Worm (Caenorhabditis elegans) whole organism, L3 larva: Measurements from ENCODE around the gene hpo-15.
A peak's percentile ranks its signal among the peaks of the same experiment; 100 is the strongest.

Source experiments
- R02D3.7 ChIP-seq: fragments of 150-350 bp; optimal IDR thresholded peaks from 2 replicates; lab custom pipeline; 2014; ENCODE audit warnings: missing biosample characterization, missing genetic modification characterization
- ZK546.5 ChIP-seq: sonication (generic microtip); optimal IDR thresholded peaks from 2 replicates; lab custom pipeline; 2017; ENCODE audit warnings: missing biosample characterization, missing genetic modification characterization
- ama-1 ChIP-seq: fragments of 150-350 bp; optimal IDR thresholded peaks from 2 replicates; lab custom pipeline; 2018
- ceh-82 ChIP-seq: fragments of 150-350 bp; optimal IDR thresholded peaks from 2 replicates; lab custom pipeline; 2014; ENCODE audit warnings: missing biosample characterization, missing genetic modification characterization
- elt-1 ChIP-seq: fragments of 150-350 bp; optimal IDR thresholded peaks from 2 replicates; lab custom pipeline; 2014; ENCODE audit warnings: missing biosample characterization, missing genetic modification characterization
- elt-2 ChIP-seq: sonication (generic microtip); optimal IDR thresholded peaks from 2 replicates; lab custom pipeline; 2016; ENCODE audit warnings: missing genetic modification reagents, mild to moderate bottlenecking, missing genetic modification characterization, missing compliant biosample characterization
- elt-3 ChIP-seq, 3 experiments: fragments of 150-350 bp in 1 of 3; sonication (generic microtip) in 2 of 3; optimal IDR thresholded peaks; 2 replicates in 2 of 3; 4 replicates in 1 of 3; lab custom pipeline; 2014 to 2017; ENCODE audit warnings: missing biosample characterization in 3 of 3, missing genetic modification characterization in 3 of 3
- eor-1 ChIP-seq, 2 experiments: fragments of 150-350 bp; optimal IDR thresholded peaks; 2 replicates each; lab custom pipeline; 2014 to 2018; ENCODE audit warnings: missing biosample characterization in 2 of 2, missing genetic modification characterization in 2 of 2
- fos-1 ChIP-seq: fragments of 150-350 bp; optimal IDR thresholded peaks from 2 replicates; lab custom pipeline; 2014; ENCODE audit warnings: missing biosample characterization, missing genetic modification characterization
- jun-1 ChIP-seq: fragments of 150-350 bp; optimal IDR thresholded peaks from 2 replicates; lab custom pipeline; 2014; ENCODE audit warnings: missing biosample characterization, missing genetic modification reagents, missing genetic modification characterization
- lin-15B ChIP-seq: fragments of 150-350 bp; optimal IDR thresholded peaks from 2 replicates; lab custom pipeline; 2014; ENCODE audit warnings: missing biosample characterization, missing genetic modification characterization
- lin-39 ChIP-seq: fragments of 150-350 bp; optimal IDR thresholded peaks from 2 replicates; lab custom pipeline; 2018; ENCODE audit warnings: missing biosample characterization, missing genetic modification reagents, missing genetic modification characterization
- lsy-12 ChIP-seq: sonication (generic microtip); optimal IDR thresholded peaks from 2 replicates; lab custom pipeline; 2016; ENCODE audit warnings: mild to moderate bottlenecking, missing genetic modification characterization, missing compliant biosample characterization
- nhr-23 ChIP-seq: fragments of 150-350 bp; optimal IDR thresholded peaks from 2 replicates; lab custom pipeline; 2014; ENCODE audit warnings: missing biosample characterization, missing genetic modification reagents, missing genetic modification characterization
- nhr-237 ChIP-seq: fragments of 150-350 bp; optimal IDR thresholded peaks from 2 replicates; lab custom pipeline; 2014; ENCODE audit warnings: missing biosample characterization, missing genetic modification characterization
- nhr-25 ChIP-seq: sonication (generic microtip); optimal IDR thresholded peaks from 2 replicates; lab custom pipeline; 2017; ENCODE audit warnings: missing biosample characterization, missing genetic modification characterization
- nhr-28 ChIP-seq: fragments of 150-350 bp; optimal IDR thresholded peaks from 2 replicates; lab custom pipeline; 2014; ENCODE audit warnings: missing biosample characterization, missing genetic modification characterization
- nhr-76 ChIP-seq: fragments of 150-350 bp; sonication (generic microtip); optimal IDR thresholded peaks from 5 replicates; lab custom pipeline; 2014; ENCODE audit warnings: missing biosample characterization, missing genetic modification characterization
- nhr-77 ChIP-seq: fragments of 150-350 bp; optimal IDR thresholded peaks from 2 replicates; lab custom pipeline; 2014; ENCODE audit warnings: missing biosample characterization, missing genetic modification characterization
- pha-4 ChIP-seq: fragments of 150-350 bp; optimal IDR thresholded peaks from 2 replicates; lab custom pipeline; 2014; ENCODE audit warnings: missing biosample characterization, missing genetic modification reagents, missing genetic modification characterization
- pqm-1 ChIP-seq: fragments of 150-350 bp; optimal IDR thresholded peaks from 2 replicates; lab custom pipeline; 2017; ENCODE audit warnings: missing biosample characterization, missing genetic modification characterization, inconsistent platforms
- sea-2 ChIP-seq: fragments of 150-350 bp; sonication (generic microtip); optimal IDR thresholded peaks from 4 replicates; lab custom pipeline; 2014; ENCODE audit warnings: missing biosample characterization, missing genetic modification reagents, missing genetic modification characterization
- skn-1 ChIP-seq: fragments of 150-350 bp; optimal IDR thresholded peaks from 2 replicates; lab custom pipeline; 2014; ENCODE audit warnings: missing biosample characterization, missing genetic modification characterization
- snpc-4 ChIP-seq: fragments of 150-350 bp; optimal IDR thresholded peaks from 2 replicates; lab custom pipeline; 2014; ENCODE audit warnings: missing biosample characterization, missing genetic modification characterization
- tbx-2 ChIP-seq: sonication (generic microtip); optimal IDR thresholded peaks from 2 replicates; lab custom pipeline; 2016; ENCODE audit warnings: mild to moderate bottlenecking, missing genetic modification characterization, missing compliant biosample characterization
- unc-39 ChIP-seq: sonication (generic microtip); optimal IDR thresholded peaks from 4 replicates; lab custom pipeline; 2017; ENCODE audit warnings: missing biosample characterization, missing genetic modification characterization
- unc-62 ChIP-seq: fragments of 150-350 bp; sonication (generic microtip); optimal IDR thresholded peaks from 4 replicates; lab custom pipeline; 2014; ENCODE audit warnings: missing biosample characterization, missing genetic modification reagents, missing genetic modification characterization
- ztf-11 ChIP-seq: fragments of 150-350 bp; optimal IDR thresholded peaks from 2 replicates; lab custom pipeline; 2014; ENCODE audit warnings: missing biosample characterization, missing genetic modification characterization

hpo-15 gene

ce11 chrV:5513630-5514378 lies at the start of gene hpo-15, which contains the start of gene mms-19:
Gene hpo-15 (minus strand): TSS chrV:5513830.
Gene mms-19 (plus strand): TSS chrV:5514348.
- TF ChIP-seq elt-2 (tag; lab: Kevin White, UChicago) (peak; percentile 60), fos-1 (no peak), pqm-1 (tag; lab: Kevin White, UChicago) (peak; percentile 23)

DNA sequence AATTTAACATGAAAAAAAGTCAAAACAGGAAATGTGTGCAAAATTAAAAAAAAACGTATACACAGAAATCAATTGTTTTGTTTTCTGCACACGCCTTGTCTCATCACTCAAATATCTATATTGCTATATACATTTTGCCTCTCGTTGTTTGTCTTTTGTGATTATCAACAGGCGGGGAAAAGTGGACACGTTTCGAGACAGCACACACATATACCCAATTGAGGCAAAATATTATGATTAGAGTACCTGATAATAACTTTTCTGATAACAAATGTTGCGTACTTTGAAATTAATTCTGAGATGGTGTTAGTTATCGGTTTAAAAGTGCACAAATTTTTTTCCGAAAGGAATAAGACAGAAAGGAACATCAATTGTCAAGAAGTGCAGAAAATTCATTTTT lies 46.3 kb upstream of the hpo-15 start:
- TF ChIP-seq pqm-1 (tag; lab: Kevin White, UChicago), result peak; percentile 94
- peak; percentile 4 for TF ChIP-seq jun-1 (tag; lab: Kevin White, UChicago)
- no peak for TF ChIP-seq lin-15B (tag; lab: Kevin White, UChicago)
- TF ChIP-seq pha-4 (tag; lab: Kevin White, UChicago), result peak; percentile 50
- TF ChIP-seq elt-2 (tag; lab: Kevin White, UChicago), result peak; percentile 95
- TF ChIP-seq, all 47 proteins: peak for 4

DNA sequence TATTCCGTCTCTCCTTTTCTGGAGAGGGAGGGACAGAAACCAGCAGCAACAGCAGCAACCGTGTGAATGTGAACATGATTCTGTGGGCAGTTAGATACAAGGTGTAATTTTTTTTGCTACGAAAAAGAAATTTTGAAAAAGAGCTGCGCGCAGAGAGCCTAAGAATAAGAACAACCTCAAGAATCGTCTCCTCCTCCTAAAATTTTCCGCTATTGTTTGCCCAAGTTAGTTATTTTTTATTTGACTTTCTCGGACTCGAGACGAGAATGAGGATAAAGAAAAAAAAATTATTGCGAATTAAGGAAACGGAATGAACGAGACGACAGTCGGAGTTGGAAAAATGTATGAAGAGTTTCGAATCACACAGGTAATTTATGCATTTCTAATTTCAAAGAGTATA lies 45.0 kb upstream of the hpo-15 start, which contains the start of gene glb-5:
glb-5 (plus strand) TSS at position 301 of the 400 bp plus-strand sequence.
- TF ChIP-seq elt-2 (tag; lab: Kevin White, UChicago) (peak; percentile 24), lin-15B (tag; lab: Kevin White, UChicago) (no peak), ZK546.5 (tag; lab: Kevin White, UChicago) (no peak), ztf-11 (tag; lab: Kevin White, UChicago) (no peak)

ce11 chrV:5548497-5548896 lies 34.9 kb upstream of the hpo-15 start:
- TF ChIP-seq lin-39 (tag; lab: Kevin White, UChicago) (no peak), nhr-23 (no peak), lsy-12 (tag; lab: Kevin White, UChicago) (no peak), nhr-28 (tag; lab: Kevin White, UChicago) (no peak), eor-1 (tag; optimal IDR thresholded peaks at IDR 0.05; lab: Kevin White, UChicago) (no peak), ceh-82 (tag; lab: Kevin White, UChicago) (no peak), R02D3.7 (no peak), elt-3 (tag; optimal IDR thresholded peaks at IDR 0.05; lab: Kevin White, UChicago) (no peak), snpc-4 (tag; lab: Kevin White, UChicago) (no peak), elt-1 (tag; lab: Kevin White, UChicago) (no peak)

DNA sequence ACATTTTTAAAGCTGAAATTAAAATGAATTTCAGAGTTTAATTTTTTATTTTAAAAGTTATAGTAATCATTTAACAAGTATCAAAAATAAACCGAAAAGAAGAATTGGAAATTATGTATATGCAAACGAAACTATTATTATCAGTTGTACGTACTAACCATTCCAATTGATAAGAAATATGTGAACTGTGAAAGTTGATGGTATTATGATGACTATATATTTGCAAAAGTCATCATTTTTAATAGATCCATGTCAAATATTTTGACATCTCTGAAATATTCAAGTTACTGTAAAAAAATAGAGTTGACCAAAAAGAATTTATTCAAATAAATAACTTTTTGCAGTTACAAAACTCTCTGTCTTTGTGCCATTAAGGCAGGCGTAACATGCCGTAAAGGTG lies 34.4 kb upstream of the hpo-15 start, which contains the start of gene ugt-48:
ugt-48 (minus strand) TSS at position 12 of the 400 bp plus-strand sequence.
- TF ChIP-seq ZK546.5 (tag; lab: Kevin White, UChicago) (no peak), pqm-1 (tag; lab: Kevin White, UChicago) (peak; percentile 21), pha-4 (tag; lab: Kevin White, UChicago) (no peak), elt-2 (tag; lab: Kevin White, UChicago) (peak; percentile 33)

ce11 chrV:5538500-5538899 lies 24.9 kb upstream of the hpo-15 start, which contains the start of gene cft-1:
Gene cft-1 (plus strand): TSS chrV:5538800.
- TF ChIP-seq nhr-237 (tag; lab: Kevin White, UChicago) (no peak), lin-39 (tag; lab: Kevin White, UChicago) (no peak), skn-1 (tag; lab: Kevin White, UChicago) (no peak), ama-1 (no peak), unc-62 (GFP tag; lab: Kevin White, UChicago) (no peak), tbx-2 (tag; lab: Kevin White, UChicago) (no peak), snpc-4 (tag; lab: Kevin White, UChicago) (no peak), sea-2 (no peak), ztf-11 (tag; lab: Kevin White, UChicago) (no peak), nhr-25 (tag; lab: Kevin White, UChicago) (no peak)

- TF ChIP-seq jun-1 (tag; lab: Kevin White, UChicago) (no peak), ztf-11 (tag; lab: Kevin White, UChicago) (no peak), pha-4 (tag; lab: Kevin White, UChicago) (peak; percentile 23), nhr-76 (tag; lab: Kevin White, UChicago) (no peak), lin-39 (tag; lab: Kevin White, UChicago) (peak; percentile 9), lin-15B (tag; lab: Kevin White, UChicago) (peak; percentile 2), elt-1 (tag; lab: Kevin White, UChicago) (no peak), nhr-77 (tag; lab: Kevin White, UChicago) (no peak), unc-39 (tag; lab: Kevin White, UChicago) (no peak)
These were observed 22.7 kb upstream of the hpo-15 start, which contains the start of the genes cox-16 and syp-2 for ce11 chrV:5536240-5536811. Gene cox-16 (minus strand): TSS chrV:5536243. Gene syp-2 (plus strand): TSS chrV:5536487.
